Fruit fly (Drosophila melanogaster): ENCODE results near the gene ph-p.

DNA sequence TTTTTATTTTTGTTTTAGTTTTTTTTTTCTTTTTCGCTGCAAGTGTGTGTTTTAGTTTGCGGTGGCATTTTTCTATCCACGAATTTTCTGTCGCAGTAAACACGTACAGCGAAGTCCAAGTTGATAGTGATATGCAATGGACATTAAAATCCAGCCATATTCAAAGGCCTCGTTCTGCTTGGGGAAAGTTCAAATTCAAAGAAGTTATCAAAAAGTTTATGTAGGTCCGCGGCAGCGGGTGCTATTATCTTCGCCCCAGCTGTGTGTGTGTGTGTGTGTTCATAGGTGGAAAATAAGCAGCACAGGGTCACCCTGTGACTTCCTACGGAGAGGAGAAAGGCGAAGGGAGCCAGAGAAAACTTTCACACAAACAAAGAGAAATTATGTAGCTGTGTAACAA, 50.7 kb downstream of the ph-p start:
- TF ChIP-seq CTCF (optimal IDR thresholded peaks at IDR 0.05) (no peak), CG8478 (optimal IDR thresholded peaks at IDR 0.05) (no peak)
